Fruit fly (Drosophila melanogaster): Measurements from ENCODE around the gene CG32086.
A peak's percentile ranks its signal among the peaks of the same experiment; 100 is the strongest.

dm6 chr3L:11599255-11599654 is 15.4 kb upstream of the CG32086 start:
- TF ChIP-seq achi (GFP tag; optimal IDR thresholded peaks at IDR 0.05), result peak; percentile 44
- no peak for TF ChIP-seq fkh (GFP tag; optimal IDR thresholded peaks at IDR 0.05)
- TF ChIP-seq CG4318 (GFP tag; optimal IDR thresholded peaks at IDR 0.05), result peak; percentile 1
- TF ChIP-seq eg (GFP tag; IDR thresholded peaks at IDR 0.05), result 0 out of 3 replicates have a peak, but pooled peaks have one; percentile 19
- peak; percentile 63 for TF ChIP-seq CG7368 (GFP tag; optimal IDR thresholded peaks at IDR 0.05)
